Fruit fly (Drosophila melanogaster): ENCODE data around the gene Ibf2.

DNA sequence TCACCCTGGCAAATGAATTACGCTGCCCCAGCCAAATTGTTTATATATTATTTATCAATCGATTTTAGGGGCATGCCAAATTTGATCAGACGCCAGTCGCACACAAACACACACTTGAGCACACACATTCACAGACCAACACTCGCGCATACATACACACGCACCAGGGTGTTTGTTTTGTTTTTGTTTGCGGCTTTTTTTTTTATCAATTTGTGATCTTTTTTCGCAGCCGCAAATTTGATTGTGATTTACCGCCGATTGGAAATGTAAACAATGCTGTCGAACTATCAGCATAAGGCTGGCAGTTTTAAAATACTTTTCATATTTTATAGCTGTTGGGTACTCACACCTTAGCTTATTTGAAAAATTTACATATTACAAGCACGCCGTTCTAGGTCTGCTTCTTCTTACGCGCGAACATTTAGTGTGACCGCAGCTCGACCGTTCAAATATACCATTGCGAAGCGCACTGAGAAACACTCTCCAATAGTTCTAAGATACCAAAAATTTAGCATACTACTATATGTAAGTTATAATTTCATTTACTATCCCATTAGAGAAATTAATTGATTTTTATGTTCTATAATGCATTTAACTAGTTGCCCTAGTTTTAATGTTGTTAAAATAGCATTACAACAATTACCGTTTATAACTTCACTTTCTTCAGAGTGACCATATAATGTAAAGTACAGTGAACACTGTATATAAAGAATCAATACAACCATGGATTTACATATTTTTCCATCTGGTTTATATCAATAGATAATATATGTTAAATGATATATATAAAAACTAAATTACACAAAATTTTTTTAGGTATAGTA is 20.8 kb downstream of the Ibf2 start, which contains the start of gene pum:
- TF ChIP-seq CG6854 (GFP tag; optimal IDR thresholded peaks at IDR 0.05) (no peak), tap (tag; optimal IDR thresholded peaks at IDR 0.05) (peak; percentile 61), Ets97D (GFP tag; optimal IDR thresholded peaks at IDR 0.05) (no peak), h (optimal IDR thresholded peaks at IDR 0.05) (no peak), az2 (GFP tag; optimal IDR thresholded peaks at IDR 0.05) (peak; percentile 47), Dip2 (GFP tag; IDR thresholded peaks at IDR 0.05) (no peak), NC2α (GFP tag; optimal IDR thresholded peaks at IDR 0.05) (no peak)

Measured in whole organism, embryonic.